Fruit fly (Drosophila melanogaster): Measurements from ENCODE around the gene eIF2beta.

eIF2beta gene

DNA sequence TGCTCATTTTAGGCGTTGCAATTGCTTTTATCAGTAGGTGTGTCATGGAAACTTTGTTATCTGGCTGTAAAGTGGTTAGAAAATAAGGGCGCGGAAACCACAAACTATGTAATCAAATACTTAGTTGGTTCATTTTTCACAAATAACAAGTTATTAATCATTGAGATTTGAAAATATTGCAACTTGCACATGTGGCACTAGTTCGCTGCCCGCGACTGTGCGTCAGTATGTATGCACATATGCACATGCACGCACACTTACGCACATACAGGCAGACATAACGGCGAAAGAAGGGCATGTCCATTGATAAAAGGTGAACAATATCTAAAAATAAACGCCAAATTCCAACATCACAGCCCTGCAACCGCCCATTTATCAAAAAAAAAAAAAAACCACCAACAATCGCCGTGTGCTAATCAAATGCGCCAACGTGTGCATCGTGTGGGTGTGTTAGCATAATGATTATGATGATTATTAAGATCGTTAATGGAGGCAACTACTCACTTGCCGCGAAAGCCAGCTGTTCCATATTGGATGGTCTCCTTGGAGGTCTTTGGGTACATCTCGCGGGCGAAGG, 3.0 kb upstream of the eIF2beta start (continued):
- TF ChIP-seq CG30431 (GFP tag; optimal IDR thresholded peaks at IDR 0.05), result no peak
- no peak for TF ChIP-seq gt (GFP tag; IDR thresholded peaks at IDR 0.05)
- peak; percentile 47 for TF ChIP-seq CG11695 (GFP tag; IDR thresholded peaks at IDR 0.05)
- TF ChIP-seq pho (GFP tag; optimal IDR thresholded peaks at IDR 0.05), result no peak
- TF ChIP-seq tll (GFP tag; optimal IDR thresholded peaks at IDR 0.05), result no peak
- TF ChIP-seq TFAM (GFP tag; optimal IDR thresholded peaks at IDR 0.05), result no peak
- peak; percentile 15 for TF ChIP-seq CTCF (GFP tag; optimal IDR thresholded peaks at IDR 0.05)
- TF ChIP-seq CG17385 (GFP tag; optimal IDR thresholded peaks at IDR 0.05), result peak; percentile 52
- no peak for TF ChIP-seq CG2129 (GFP tag; IDR thresholded peaks at IDR 0.05; ENCODE audit: partially characterized antibody)
- TF ChIP-seq Hmx (GFP tag; optimal IDR thresholded peaks at IDR 0.05), result no peak
- no peak for TF ChIP-seq Doc3 (GFP tag; IDR thresholded peaks at IDR 0.05; ENCODE audit: partially characterized antibody)
- TF ChIP-seq slou (GFP tag; optimal IDR thresholded peaks at IDR 0.05), result no peak
- TF ChIP-seq slbo (GFP tag; IDR thresholded peaks at IDR 0.05), result peak; percentile 47
- peak; percentile 12 for TF ChIP-seq eyg (GFP tag; optimal IDR thresholded peaks at IDR 0.05)
- TF ChIP-seq row (GFP tag; IDR thresholded peaks at IDR 0.05), result peak; percentile 39; the same call in 1 of the 3 replicates
- TF ChIP-seq sens (GFP tag), result peak; percentile 5
- TF ChIP-seq tx (GFP tag; optimal IDR thresholded peaks at IDR 0.05), result no peak
- TF ChIP-seq CG4617 (GFP tag; optimal IDR thresholded peaks at IDR 0.05; ENCODE audit: borderline replicate concordance), result no peak
- 0 out of 2 replicates have a peak, but pooled peaks have one; percentile 43 for TF ChIP-seq CG11247 (GFP tag; IDR thresholded peaks at IDR 0.05)
- peak; percentile 17 to 25 for TF ChIP-seq chif (GFP tag; optimal IDR thresholded peaks at IDR 0.05)
- TF ChIP-seq CG2875 (GFP tag; optimal IDR thresholded peaks at IDR 0.05), result peak; percentile 42
- TF ChIP-seq stc (GFP tag; IDR thresholded peaks at IDR 0.05), result 0 out of 2 replicates have a peak, but pooled peaks have one; percentile 50
- peak in 1 of 2 experiments; percentile 60 for TF ChIP-seq Hr51 (GFP tag; optimal IDR thresholded peaks at IDR 0.05)
- peak; percentile 97 for TF ChIP-seq CG11696 (GFP tag; IDR thresholded peaks at IDR 0.05)
- TF ChIP-seq wor (GFP tag; IDR thresholded peaks at IDR 0.05), result 0 out of 2 replicates have a peak, but pooled peaks have one; percentile 25
- no peak for TF ChIP-seq Sry-δ (GFP tag; optimal IDR thresholded peaks at IDR 0.05)
- TF ChIP-seq Eip74EF (GFP tag; optimal IDR thresholded peaks at IDR 0.05), result no peak
- TF ChIP-seq CG3163 (GFP tag; optimal IDR thresholded peaks at IDR 0.05), result no peak
- peak; percentile 22 for TF ChIP-seq Bteb2 (GFP tag; optimal IDR thresholded peaks at IDR 0.05)
- no peak for TF ChIP-seq CG10565 (GFP tag; optimal IDR thresholded peaks at IDR 0.05)
- no peak for TF ChIP-seq Abd-B (GFP tag; optimal IDR thresholded peaks at IDR 0.05)
- no peak for TF ChIP-seq sc (optimal IDR thresholded peaks at IDR 0.05)
- peak; percentile 5 for TF ChIP-seq sc (GFP tag; optimal IDR thresholded peaks at IDR 0.05)
- TF ChIP-seq CG16863 (GFP tag; optimal IDR thresholded peaks at IDR 0.05), result peak; percentile 6
- no peak for TF ChIP-seq CG11398 (GFP tag; optimal IDR thresholded peaks at IDR 0.05)
- TF ChIP-seq CG14965 (GFP tag; optimal IDR thresholded peaks at IDR 0.05; ENCODE audit: borderline replicate concordance), result no peak
- peak; percentile 61 for TF ChIP-seq sisA (GFP tag; IDR thresholded peaks at IDR 0.05)
- TF ChIP-seq sna (GFP tag; IDR thresholded peaks at IDR 0.05; ENCODE audit: partially characterized antibody), result no peak
- TF ChIP-seq CG33557 (GFP tag; optimal IDR thresholded peaks at IDR 0.05), result peak; percentile 14
- TF ChIP-seq CG14014 (GFP tag; IDR thresholded peaks at IDR 0.05), result 0 out of 2 replicates have a peak, but pooled peaks have one; percentile 35
- no peak for TF ChIP-seq CG4854 (GFP tag; optimal IDR thresholded peaks at IDR 0.05)
- TF ChIP-seq pita (GFP tag; optimal IDR thresholded peaks at IDR 0.05), result no peak
- TF ChIP-seq CG14441 (GFP tag; IDR thresholded peaks at IDR 0.05), result peak; percentile 68
- no peak for TF ChIP-seq CG5953 (GFP tag; IDR thresholded peaks at IDR 0.05)
- no peak for TF ChIP-seq Bgb (GFP tag; IDR thresholded peaks at IDR 0.05; ENCODE audit: partially characterized antibody)
- peak; percentile 21 for TF ChIP-seq CG12391 (tag; optimal IDR thresholded peaks at IDR 0.05)
- no peak for TF ChIP-seq Dbx (GFP tag; IDR thresholded peaks at IDR 0.05)
- TF ChIP-seq Neu2 (GFP tag; optimal IDR thresholded peaks at IDR 0.05; ENCODE audit: borderline replicate concordance), result no peak
- no peak for TF ChIP-seq CG6765 (GFP tag; optimal IDR thresholded peaks at IDR 0.05)
- peak; percentile 35 for TF ChIP-seq lilli (GFP tag; optimal IDR thresholded peaks at IDR 0.05)
